Fruit fly (Drosophila melanogaster) whole organism, adult: ENCODE data around the gene CG15784.

Source experiments
- CG11617 ChIP-seq: fragments of 200-800 bp; sonication (Bioruptor generic); optimal IDR thresholded peaks from 2 replicates; lab custom pipeline; 2017; ENCODE audit warnings: mild to moderate bottlenecking, missing biosample characterization, missing genetic modification reagents, missing genetic modification characterization
- CG12768 ChIP-seq: fragments of 200-800 bp; sonication (Bioruptor generic); optimal IDR thresholded peaks from 2 replicates; lab custom pipeline; 2017; ENCODE audit warnings: missing biosample characterization, missing genetic modification characterization, mild to moderate bottlenecking, moderate library complexity, missing genetic modification reagents
- CG14711 ChIP-seq: fragments of 200-800 bp; sonication (Bioruptor generic); optimal IDR thresholded peaks from 2 replicates; lab custom pipeline; 2018; ENCODE audit warnings: missing biosample characterization, mild to moderate bottlenecking, missing genetic modification characterization, moderate library complexity
- CG1620 ChIP-seq: fragments of 200-800 bp; sonication (Bioruptor generic); optimal IDR thresholded peaks from 2 replicates; lab custom pipeline; 2016; ENCODE audit warnings: missing biosample characterization, missing genetic modification characterization
- CG33017 ChIP-seq: fragments of 200-800 bp; sonication (Bioruptor generic); optimal IDR thresholded peaks from 2 replicates; lab custom pipeline; 2018; ENCODE audit warnings: missing biosample characterization, mild to moderate bottlenecking, missing genetic modification characterization, moderate library complexity
- CG5204 ChIP-seq: fragments of 200-800 bp; sonication (Bioruptor generic); optimal IDR thresholded peaks from 2 replicates; lab custom pipeline; 2016; ENCODE audit warnings: missing biosample characterization, missing genetic modification characterization
- CG7045 ChIP-seq: fragments of 200-800 bp; sonication (Bioruptor generic); optimal IDR thresholded peaks from 2 replicates; lab custom pipeline; 2017; ENCODE audit warnings: missing biosample characterization, mild to moderate bottlenecking, missing genetic modification characterization
- CG7101 ChIP-seq: fragments of 200-800 bp; sonication (Bioruptor generic); optimal IDR thresholded peaks from 2 replicates; lab custom pipeline; 2018; ENCODE audit warnings: missing biosample characterization, mild to moderate bottlenecking, missing genetic modification characterization, moderate library complexity
- Clk ChIP-seq: fragments of 200-800 bp; sonication (Bioruptor generic); optimal IDR thresholded peaks from 2 replicates; lab custom pipeline; 2017; ENCODE audit warnings: missing biosample characterization, missing genetic modification characterization
- Crg-1 ChIP-seq: fragments of 200-800 bp; sonication (Bioruptor generic); optimal IDR thresholded peaks from 2 replicates; lab custom pipeline; 2016; ENCODE audit warnings: missing biosample characterization, missing genetic modification characterization
- Hr96 ChIP-seq: fragments of 200-800 bp; sonication (Bioruptor generic); optimal IDR thresholded peaks from 2 replicates; lab custom pipeline; 2016; ENCODE audit warnings: missing biosample characterization, missing genetic modification characterization
- Mnt ChIP-seq: fragments of 200-800 bp; sonication (Bioruptor generic); optimal IDR thresholded peaks from 2 replicates; lab custom pipeline; 2016; ENCODE audit warnings: missing biosample characterization, mild to moderate bottlenecking, missing genetic modification characterization
- bab1 ChIP-seq: fragments of 200-800 bp; sonication (Bioruptor generic); optimal IDR thresholded peaks from 3 replicates; lab custom pipeline; 2019; ENCODE audit warnings: missing biosample characterization, mild to moderate bottlenecking, missing genetic modification characterization, moderate library complexity
- cic ChIP-seq: fragments of 200-800 bp; sonication (Bioruptor generic); optimal IDR thresholded peaks from 2 replicates; lab custom pipeline; 2017; ENCODE audit warnings: missing biosample characterization, mild to moderate bottlenecking, missing genetic modification characterization, moderate library complexity
- cnc ChIP-seq, 2 experiments: fragments of >200 bp; optimal IDR thresholded peaks; 2 replicates each; lab custom pipeline; 2017
- kay ChIP-seq: fragments of 200-800 bp; sonication (Bioruptor generic); peaks from one replicate; lab custom pipeline; 2016; ENCODE audit warnings: missing biosample characterization, missing genetic modification characterization, borderline replicate concordance
- ovo ChIP-seq: fragments of 200-800 bp; sonication (Bioruptor generic); optimal IDR thresholded peaks from 2 replicates; lab custom pipeline; 2016; ENCODE audit warnings: missing biosample characterization, missing genetic modification characterization
- pad ChIP-seq: fragments of 200-800 bp; sonication (Bioruptor generic); optimal IDR thresholded peaks from 3 replicates; lab custom pipeline; 2017; ENCODE audit warnings: missing biosample characterization, missing genetic modification characterization, mild to moderate bottlenecking, moderate library complexity, missing genetic modification reagents
- tj ChIP-seq: fragments of 200-800 bp; sonication (Bioruptor generic); optimal IDR thresholded peaks from 3 replicates; lab custom pipeline; 2017; ENCODE audit warnings: missing biosample characterization, mild to moderate bottlenecking, missing genetic modification characterization, moderate library complexity
- toe ChIP-seq: fragments of 200-800 bp; sonication (Bioruptor generic); optimal IDR thresholded peaks from 2 replicates; lab custom pipeline; 2016; ENCODE audit warnings: missing biosample characterization, missing genetic modification characterization

Gene CG15784

dm6 chrX:5419045-5419901, 10.1 kb upstream of the CG15784 start:
- TF ChIP-seq CG7101 (tag; lab: Kevin White, UChicago): peak; percentile 45
- TF ChIP-seq CG5204 (GFP tag; lab: Kevin White, UChicago): no peak
- no peak for TF ChIP-seq Mnt (GFP tag; lab: Kevin White, UChicago)
- TF ChIP-seq CG14711: peak; percentile 40
- TF ChIP-seq cic: peak; percentile 25
- no peak for TF ChIP-seq kay (GFP tag; lab: Kevin White, UChicago)
- no peak for TF ChIP-seq toe (GFP tag; lab: Kevin White, UChicago)
- TF ChIP-seq CG33017 (tag; lab: Kevin White, UChicago): peak; percentile 21
- peak; percentile 32 for TF ChIP-seq ovo
- TF ChIP-seq CG11617 (GFP tag; lab: Kevin White, UChicago): peak; percentile 34

dm6 chrX:5419905-5420567, 9.3 kb upstream of the CG15784 start:
- TF ChIP-seq Clk (GFP tag; lab: Kevin White, UChicago): no peak
- no peak for TF ChIP-seq CG7045
- TF ChIP-seq CG12768 (GFP tag; lab: Kevin White, UChicago): no peak
- TF ChIP-seq cnc (optimal IDR thresholded peaks at IDR 0.05; lab: Kevin White, UChicago): no peak
- no peak for TF ChIP-seq Crg-1 (GFP tag; lab: Kevin White, UChicago)
- TF ChIP-seq CG1620 (GFP tag; lab: Kevin White, UChicago): no peak
- no peak for TF ChIP-seq Hr96 (GFP tag; lab: Kevin White, UChicago)
- TF ChIP-seq toe (GFP tag; lab: Kevin White, UChicago): no peak
- no peak for TF ChIP-seq kay (GFP tag; lab: Kevin White, UChicago)
- no peak for TF ChIP-seq ovo
- TF ChIP-seq CG33017 (tag; lab: Kevin White, UChicago): no peak
- no peak for TF ChIP-seq pad (GFP tag; lab: Kevin White, UChicago)
- TF ChIP-seq Mnt (GFP tag; lab: Kevin White, UChicago): no peak
- no peak for TF ChIP-seq bab1 (GFP tag; lab: Kevin White, UChicago)

DNA sequence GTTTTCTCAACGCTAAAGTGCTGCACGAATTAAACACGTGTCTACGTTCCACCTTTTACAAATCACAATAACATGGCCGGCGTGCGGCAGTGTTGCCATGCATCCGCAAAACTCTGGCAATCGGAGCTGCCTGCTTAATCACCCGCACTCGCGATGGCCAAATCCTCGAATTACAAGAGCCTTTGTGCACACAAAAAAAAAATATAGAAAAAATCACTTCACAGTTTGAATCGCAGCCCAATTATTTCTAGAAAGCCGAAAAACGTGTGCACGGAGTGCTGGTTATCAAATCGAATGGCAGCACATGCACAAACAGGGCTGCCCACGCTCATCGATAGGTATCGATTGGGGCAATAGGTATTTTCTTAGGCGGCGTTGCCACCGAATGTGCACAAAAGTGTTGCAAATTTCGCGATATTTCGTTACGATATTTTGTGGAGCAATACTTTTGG, 8.8 kb upstream of the CG15784 start, which contains the start of gene spoon:
Gene spoon (minus strand): TSS at position 300 of the 452 bp plus-strand sequence.
- TF ChIP-seq bab1 (GFP tag; lab: Kevin White, UChicago) (no peak), cnc (optimal IDR thresholded peaks at IDR 0.05; lab: Kevin White, UChicago) (no peak), ovo (peak; percentile 31), kay (GFP tag; lab: Kevin White, UChicago) (no peak), Clk (GFP tag; lab: Kevin White, UChicago) (no peak), CG7101 (tag; lab: Kevin White, UChicago) (peak; percentile 21), CG7045 (no peak), Hr96 (GFP tag; lab: Kevin White, UChicago) (peak; percentile 74), cic (no peak), CG1620 (GFP tag; lab: Kevin White, UChicago) (peak; percentile 54), Mnt (GFP tag; lab: Kevin White, UChicago) (peak; percentile 98), CG33017 (tag; lab: Kevin White, UChicago) (no peak), Crg-1 (GFP tag; lab: Kevin White, UChicago) (peak; percentile 58), CG12768 (GFP tag; lab: Kevin White, UChicago) (no peak), CG5204 (GFP tag; lab: Kevin White, UChicago) (no peak), pad (GFP tag; lab: Kevin White, UChicago) (no peak), toe (GFP tag; lab: Kevin White, UChicago) (no peak), CG14711 (peak; percentile 97), CG11617 (GFP tag; lab: Kevin White, UChicago) (peak; percentile 48), tj (GFP tag; lab: Kevin White, UChicago) (no peak)

dm6 chrX:5421407-5422250, 7.7 kb upstream of the CG15784 start, which contains the start of gene Usp16-45:
TSS of gene Usp16-45 (plus strand) at chrX:5421533.
- TF ChIP-seq Clk (GFP tag; lab: Kevin White, UChicago) (no peak), CG7101 (tag; lab: Kevin White, UChicago) (no peak), tj (GFP tag; lab: Kevin White, UChicago) (peak; percentile 16), toe (GFP tag; lab: Kevin White, UChicago) (no peak), kay (GFP tag; lab: Kevin White, UChicago) (no peak), cnc (optimal IDR thresholded peaks at IDR 0.05; lab: Kevin White, UChicago) (no peak), Mnt (GFP tag; lab: Kevin White, UChicago) (peak; percentile 42), cic (no peak), CG1620 (GFP tag; lab: Kevin White, UChicago) (no peak), bab1 (GFP tag; lab: Kevin White, UChicago) (no peak), CG12768 (GFP tag; lab: Kevin White, UChicago) (no peak), ovo (no peak), Hr96 (GFP tag; lab: Kevin White, UChicago) (no peak), Crg-1 (GFP tag; lab: Kevin White, UChicago) (no peak), CG7045 (no peak), CG11617 (GFP tag; lab: Kevin White, UChicago) (no peak), pad (GFP tag; lab: Kevin White, UChicago) (no peak), CG14711 (peak; percentile 16), CG5204 (GFP tag; lab: Kevin White, UChicago) (no peak), CG33017 (tag; lab: Kevin White, UChicago) (no peak)
